Worm (Caenorhabditis elegans): ENCODE data around the gene lec-3.
A peak's percentile ranks its signal among the peaks of the same experiment; 100 is the strongest.

Gene lec-3

ce11 chrII:10016013-10016412, 25.1 kb downstream of the lec-3 start, which contains the start of gene lec-2 (continued):
- TF ChIP-seq egl-43 (GFP tag; IDR thresholded peaks at IDR 0.05), result peak; percentile 54; the same call in 1 of the 2 replicates

ce11 chrII:10017528-10017927, 26.6 kb downstream of the lec-3 start:
- TF ChIP-seq mxl-3 (GFP tag; optimal IDR thresholded peaks at IDR 0.05) (peak; percentile 15), duxl-1 (tag; optimal IDR thresholded peaks at IDR 0.05; ENCODE audit: poor library complexity) (no peak), unc-62 (GFP tag; optimal IDR thresholded peaks at IDR 0.05 in 1 of 2) (peak in 1 of 2 experiments; percentile 71), unc-62 (tag; optimal IDR thresholded peaks at IDR 0.05) (no peak), ces-1 (GFP tag; optimal IDR thresholded peaks at IDR 0.05) (no peak), lim-7 (GFP tag; IDR thresholded peaks at IDR 0.05) (no peak), hmg-1.1 (GFP tag; IDR thresholded peaks at IDR 0.05) (no peak), nhr-6 (tag; optimal IDR thresholded peaks at IDR 0.05) (no peak), madf-9 (GFP tag; conservative IDR thresholded peaks at IDR 0.05) (no peak), ama-1 (optimal IDR thresholded peaks at IDR 0.05) (no peak), dmd-9 (GFP tag; IDR thresholded peaks at IDR 0.05) (no peak), D1046.2 (GFP tag; IDR thresholded peaks at IDR 0.05) (no peak), hlh-30 (tag; optimal IDR thresholded peaks at IDR 0.05; ENCODE audit: insufficient read depth) (peak; percentile 20), zip-11 (GFP tag; IDR thresholded peaks at IDR 0.05) (no peak), Y75B8A.6 (GFP tag; IDR thresholded peaks at IDR 0.05) (no peak), nhr-77 (tag; optimal IDR thresholded peaks at IDR 0.05) (no peak), tra-1 (GFP tag; IDR thresholded peaks at IDR 0.05) (0 out of 2 replicates have a peak, but pooled peaks have one; percentile 25), hlh-11 (tag; optimal IDR thresholded peaks at IDR 0.05) (no peak), aha-1 (tag) (peak; percentile 54), dmd-8 (GFP tag; IDR thresholded peaks at IDR 0.05) (no peak), Y5F2A.4 (GFP tag; optimal IDR thresholded peaks at IDR 0.05) (no peak), Y48G9A.11 (GFP tag; IDR thresholded peaks at IDR 0.05) (no peak), jun-1 (tag; optimal IDR thresholded peaks at IDR 0.05) (no peak), dmd-6 (GFP tag; IDR thresholded peaks at IDR 0.05) (peak; percentile 24; the same call in 1 of the 2 replicates)

- no peak for TF ChIP-seq mxl-2 (GFP tag; conservative IDR thresholded peaks at IDR 0.05)
- TF ChIP-seq ceh-20 (GFP tag; IDR thresholded peaks at IDR 0.05), result peak; percentile 56; the same call in 1 of the 2 replicates
- peak in 1 of 2 experiments; percentile 7 for TF ChIP-seq mdl-1 (tag; optimal IDR thresholded peaks at IDR 0.05)
- TF ChIP-seq unc-39 (tag; optimal IDR thresholded peaks at IDR 0.05), result no peak
- TF ChIP-seq nhr-111 (GFP tag; optimal IDR thresholded peaks at IDR 0.05), result no peak
- peak; percentile 52; the same call in 1 of the 2 replicates for TF ChIP-seq tra-1 (GFP tag; IDR thresholded peaks at IDR 0.05)
- TF ChIP-seq madf-9 (GFP tag; conservative IDR thresholded peaks at IDR 0.05), result no peak
- TF ChIP-seq cey-2 (tag; optimal IDR thresholded peaks at IDR 0.05; ENCODE audit: borderline replicate concordance, insufficient read depth), result peak; percentile 54
- no peak for TF ChIP-seq nhr-237 (tag; optimal IDR thresholded peaks at IDR 0.05)
- no peak for TF ChIP-seq dmd-8 (GFP tag; IDR thresholded peaks at IDR 0.05)
- peak; percentile 62 for TF ChIP-seq dmd-6 (GFP tag; IDR thresholded peaks at IDR 0.05)
- no peak for TF ChIP-seq sdz-12 (GFP tag; optimal IDR thresholded peaks at IDR 0.05)
- TF ChIP-seq attf-4 (tag; optimal IDR thresholded peaks at IDR 0.05), result no peak
- TF ChIP-seq dve-1 (tag; optimal IDR thresholded peaks at IDR 0.05; ENCODE audit: insufficient read depth), result peak; percentile 18
- TF ChIP-seq F49E8.2 (tag; optimal IDR thresholded peaks at IDR 0.05; ENCODE audit: borderline replicate concordance), result no peak
- TF ChIP-seq nhr-28 (tag; optimal IDR thresholded peaks at IDR 0.05), result peak; percentile 72
- TF ChIP-seq ctbp-1 (GFP tag; IDR thresholded peaks at IDR 0.05), result no peak
- no peak for TF ChIP-seq zfp-3 (GFP tag; conservative IDR thresholded peaks at IDR 0.05)
- TF ChIP-seq nhr-6 (tag; optimal IDR thresholded peaks at IDR 0.05), result no peak
- TF ChIP-seq F26F4.8 (GFP tag; conservative IDR thresholded peaks at IDR 0.05), result no peak
- TF ChIP-seq hlh-30 (tag; optimal IDR thresholded peaks at IDR 0.05; ENCODE audit: insufficient read depth), result peak; percentile 85
- TF ChIP-seq ces-1 (GFP tag; optimal IDR thresholded peaks at IDR 0.05), result no peak
Measured at ce11 chrII:10019669-10020068, 28.8 kb downstream of the lec-3 start.
